Worm (Caenorhabditis elegans): ENCODE data around the gene C34F6.11.

Gene C34F6.11

DNA sequence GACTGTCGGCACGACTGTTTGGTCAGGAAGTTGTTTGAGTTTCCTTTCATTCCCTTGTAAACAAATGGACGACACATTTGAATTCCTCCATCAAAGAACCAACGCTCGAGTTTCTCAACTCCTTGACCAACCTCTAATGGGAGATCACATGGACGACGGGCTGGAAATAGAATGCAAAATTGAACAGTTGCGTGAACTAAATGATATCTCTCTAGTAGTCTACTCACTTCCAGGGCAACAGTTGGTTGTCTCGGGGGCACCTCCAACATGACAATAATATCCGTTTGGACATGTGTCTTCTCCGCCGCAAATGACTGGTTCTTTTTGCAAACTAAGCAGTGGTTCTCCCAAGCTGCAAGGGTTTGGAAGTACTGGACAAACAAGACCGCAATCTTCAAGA is 10.1 kb downstream of the C34F6.11 start:
- TF ChIP-seq unc-62 (GFP tag; optimal IDR thresholded peaks at IDR 0.05 in 1 of 2), result peak in 1 of 2 experiments; percentile 67
- no peak for TF ChIP-seq unc-62 (tag; optimal IDR thresholded peaks at IDR 0.05)
- TF ChIP-seq hlh-11 (tag; optimal IDR thresholded peaks at IDR 0.05), result peak; percentile 20
- TF ChIP-seq unc-130 (GFP tag; optimal IDR thresholded peaks at IDR 0.05), result no peak
- TF ChIP-seq ctbp-1 (GFP tag; IDR thresholded peaks at IDR 0.05), result no peak

ce11 chrX:11190443-11190842 is 13.3 kb downstream of the C34F6.11 start:
- TF ChIP-seq hlh-11 (tag; optimal IDR thresholded peaks at IDR 0.05), result peak; percentile 56
- TF ChIP-seq daf-8 (GFP tag; IDR thresholded peaks at IDR 0.05), result no peak
- no peak for TF ChIP-seq lin-29 (GFP tag; IDR thresholded peaks at IDR 0.05)
- no peak for TF ChIP-seq nhr-111 (GFP tag; optimal IDR thresholded peaks at IDR 0.05)
- TF ChIP-seq mxl-3 (GFP tag; optimal IDR thresholded peaks at IDR 0.05), result peak; percentile 63
- no peak for TF ChIP-seq dve-1 (tag; optimal IDR thresholded peaks at IDR 0.05; ENCODE audit: insufficient read depth)
- peak in 1 of 2 experiments; percentile 45 for TF ChIP-seq mdl-1 (tag; optimal IDR thresholded peaks at IDR 0.05)
- peak; percentile 3 for TF ChIP-seq nhr-48 (tag; optimal IDR thresholded peaks at IDR 0.05)
- TF ChIP-seq nhr-25 (tag; optimal IDR thresholded peaks at IDR 0.05; ENCODE audit: borderline replicate concordance, insufficient read depth), result no peak
- peak; percentile 46 for TF ChIP-seq hlh-30 (tag; optimal IDR thresholded peaks at IDR 0.05; ENCODE audit: insufficient read depth)
- TF ChIP-seq nhr-28 (tag; optimal IDR thresholded peaks at IDR 0.05), result peak; percentile 24

- TF ChIP-seq zfp-2 (tag; optimal IDR thresholded peaks at IDR 0.05), result no peak
- no peak for TF ChIP-seq tra-1 (GFP tag; IDR thresholded peaks at IDR 0.05)
- peak in 1 of 2 experiments; percentile 5 for TF ChIP-seq unc-62 (GFP tag; optimal IDR thresholded peaks at IDR 0.05 in 1 of 2)
- TF ChIP-seq unc-62 (tag; optimal IDR thresholded peaks at IDR 0.05), result no peak
Observed at ce11 chrX:11189515-11189914, 14.2 kb downstream of the C34F6.11 start, which contains the start of gene F13D2.1. F13D2.1 (minus strand) TSS chrX:11189615.

DNA sequence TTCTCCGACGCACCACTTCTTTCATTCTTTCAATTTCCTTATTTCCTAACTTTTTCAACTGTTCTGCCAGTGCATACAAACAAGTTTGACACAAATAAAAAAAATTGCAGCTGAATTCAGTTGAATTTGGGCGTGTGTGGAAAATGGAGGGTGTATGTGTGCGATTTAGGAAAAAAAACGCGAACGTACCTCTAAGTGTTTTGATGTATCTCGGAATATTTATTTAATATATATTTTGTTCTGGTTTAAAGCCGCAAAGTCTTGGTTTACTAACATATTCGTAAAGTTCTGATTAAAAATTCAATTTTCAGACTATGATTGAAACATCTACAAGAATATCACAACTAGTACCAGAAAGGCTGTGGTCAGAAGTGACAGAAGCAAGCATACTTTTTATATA is 18.2 kb downstream of the C34F6.11 start, which contains the start of gene gnrr-7:
Gene gnrr-7, plus strand, starts transcription at position 301 of the 400 bp plus-strand sequence.
- no peak for TF ChIP-seq zag-1 (tag; optimal IDR thresholded peaks at IDR 0.05)
- TF ChIP-seq D1046.2 (GFP tag; IDR thresholded peaks at IDR 0.05), result no peak
- no peak for TF ChIP-seq nhr-48 (tag; optimal IDR thresholded peaks at IDR 0.05)

DNA sequence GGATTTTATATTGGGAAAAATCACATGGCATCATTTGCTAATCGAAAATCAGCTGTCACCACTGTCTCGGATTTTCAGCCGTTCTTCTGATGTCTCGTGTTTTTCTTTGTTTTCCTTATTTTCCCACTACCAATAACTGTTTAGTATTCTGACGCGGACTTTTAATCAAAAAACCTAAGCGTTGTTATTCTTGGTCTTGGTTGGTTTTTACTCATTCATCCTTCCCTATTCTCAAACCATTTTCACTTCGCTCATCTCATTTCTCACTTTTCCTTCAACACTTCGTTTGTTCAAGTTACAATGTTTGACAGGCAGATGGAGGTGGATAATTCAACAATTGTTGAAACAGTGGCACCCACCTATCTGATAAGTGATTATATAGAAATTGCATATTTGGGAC is 25.1 kb downstream of the C34F6.11 start, which contains the start of gene gnrr-6:
Gene gnrr-6, plus strand, starts transcription at position 301 of the 400 bp plus-strand sequence.
- TF ChIP-seq R02D3.7 (tag; optimal IDR thresholded peaks at IDR 0.05), result no peak

DNA sequence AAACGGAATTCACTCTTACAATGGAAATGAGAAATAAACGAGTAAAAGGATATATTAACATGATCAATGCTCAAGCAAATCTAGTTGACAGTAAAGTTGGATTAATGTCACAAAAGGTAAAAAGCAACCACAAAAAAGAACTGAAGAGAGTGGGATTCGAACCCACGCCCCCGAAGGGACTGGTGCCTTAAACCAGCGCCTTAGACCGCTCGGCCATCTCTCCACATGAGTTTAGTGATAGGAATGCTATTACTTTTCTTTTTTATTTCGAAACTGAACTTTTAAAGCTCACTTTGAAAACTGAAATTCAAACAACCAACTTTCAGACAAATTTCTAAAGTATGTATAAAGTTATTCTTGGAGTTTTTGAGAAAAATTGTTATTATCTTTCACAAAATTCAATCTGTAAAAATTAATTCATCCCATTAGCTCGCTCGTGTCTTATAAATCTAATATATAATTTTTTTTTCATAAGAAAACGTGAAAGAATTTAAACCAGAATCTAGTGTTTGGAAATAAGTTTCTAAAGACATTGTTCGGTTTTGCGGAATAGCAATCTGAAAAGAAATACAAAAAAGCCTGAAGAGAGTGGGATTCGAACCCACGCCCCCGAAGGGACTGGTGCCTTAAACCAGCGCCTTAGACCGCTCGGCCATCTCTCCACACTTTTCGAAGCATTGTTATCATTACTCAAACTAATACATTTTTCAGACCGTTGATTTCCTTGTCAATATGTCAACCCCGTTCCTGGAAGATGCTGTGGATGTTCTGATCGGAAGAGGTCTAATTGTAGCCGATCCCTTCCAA is 40.8 kb downstream of the C34F6.11 start:
- peak; percentile 25 to 63; a peak in 1 of 4 replicates for TF ChIP-seq madf-5 (GFP tag; IDR thresholded peaks at IDR 0.05)
- no peak for TF ChIP-seq ceh-28 (tag; optimal IDR thresholded peaks at IDR 0.05)
- peak; percentile 84 for TF ChIP-seq lim-7 (GFP tag; IDR thresholded peaks at IDR 0.05)
- no peak for TF ChIP-seq R02D3.7 (tag; optimal IDR thresholded peaks at IDR 0.05)
- TF ChIP-seq ceh-20 (GFP tag; IDR thresholded peaks at IDR 0.05), result no peak
- peak; percentile 62; the same call in 1 of the 2 replicates for TF ChIP-seq Y105C5A.15 (GFP tag; IDR thresholded peaks at IDR 0.05)
- TF ChIP-seq spr-3 (GFP tag; optimal IDR thresholded peaks at IDR 0.05), result peak; percentile 24
- peak; percentile 67 for TF ChIP-seq F26F4.8 (GFP tag; conservative IDR thresholded peaks at IDR 0.05)
- peak; percentile 39 for TF ChIP-seq duxl-1 (tag; optimal IDR thresholded peaks at IDR 0.05; ENCODE audit: poor library complexity)
- peak; percentile 70; the same call in 1 of the 2 replicates for TF ChIP-seq F44E2.7 (GFP tag; IDR thresholded peaks at IDR 0.05)
- TF ChIP-seq nhr-48 (tag; optimal IDR thresholded peaks at IDR 0.05), result peak; percentile 30
- TF ChIP-seq saeg-2 (GFP tag; IDR thresholded peaks at IDR 0.05), result 0 out of 2 replicates have a peak, but pooled peaks have one; percentile 34
- no peak for TF ChIP-seq zip-11 (GFP tag; IDR thresholded peaks at IDR 0.05)
- no peak for TF ChIP-seq ceh-32 (tag; optimal IDR thresholded peaks at IDR 0.05; ENCODE audit: poor library complexity)
- no peak for TF ChIP-seq fos-1 (tag; optimal IDR thresholded peaks at IDR 0.05)
- TF ChIP-seq rbr-2 (tag; optimal IDR thresholded peaks at IDR 0.05), result peak; percentile 15
- TF ChIP-seq arid-1 (GFP tag; conservative IDR thresholded peaks at IDR 0.05), result 0 out of 2 replicates have a peak, but pooled peaks have one; percentile 47
- TF ChIP-seq aha-1 (tag), result peak; percentile 40
- peak; percentile 35; the same call in 1 of the 2 replicates for TF ChIP-seq dmd-6 (GFP tag; IDR thresholded peaks at IDR 0.05)
- peak; percentile 56; the same call in 1 of the 2 replicates for TF ChIP-seq ctbp-1 (GFP tag; IDR thresholded peaks at IDR 0.05)
- no peak for TF ChIP-seq nhr-28 (tag; optimal IDR thresholded peaks at IDR 0.05)

All from whole organism, L4 larva.